Fruit fly (Drosophila melanogaster) whole organism, wandering third instar larva: ENCODE measurements around the gene CG43049.
A peak's percentile ranks its signal among the peaks of the same experiment; 100 is the strongest.

Source experiments
- Abd-B ChIP-seq: fragments of >200 bp; optimal IDR thresholded peaks from 2 replicates; lab custom pipeline; 2017; ENCODE audit warnings: missing biosample characterization, missing genetic modification characterization
- CG32264 ChIP-seq: fragments of 200-800 bp; sonication (Bioruptor generic); optimal IDR thresholded peaks from 2 replicates; lab custom pipeline; 2016; ENCODE audit warnings: missing biosample characterization, missing genetic modification characterization
- CG9705 ChIP-seq: fragments of 200-800 bp; sonication (Bioruptor generic); optimal IDR thresholded peaks from 2 replicates; lab custom pipeline; 2018; ENCODE audit warnings: missing biosample characterization, mild to moderate bottlenecking, missing genetic modification characterization
- CrebA ChIP-seq: fragments of 200-800 bp; sonication (Bioruptor generic); optimal IDR thresholded peaks from 2 replicates; lab custom pipeline; 2016; ENCODE audit warnings: missing biosample characterization, mild to moderate bottlenecking, missing genetic modification characterization, borderline replicate concordance
- Dfd ChIP-seq: fragments of >200 bp; optimal IDR thresholded peaks from 2 replicates; lab custom pipeline; 2017; ENCODE audit warnings: missing biosample characterization, missing genetic modification characterization
- Dif ChIP-seq: fragments of 200-275, 200-300 bp; sonication (Bioruptor generic); optimal IDR thresholded peaks from 2 replicates; lab custom pipeline; 2018; ENCODE audit warnings: missing biosample characterization, missing genetic modification characterization; ENCODE audit not compliant: partially characterized antibody
- GATAd ChIP-seq: sonication (Bioruptor generic); optimal IDR thresholded peaks from 2 replicates; lab custom pipeline; 2016; ENCODE audit warnings: missing biosample characterization, missing genetic modification characterization
- HLH106 ChIP-seq: fragments of 200-800 bp; optimal IDR thresholded peaks from 3 replicates; lab custom pipeline; 2019; ENCODE audit warnings: missing biosample characterization, mild to moderate bottlenecking, missing genetic modification characterization, moderate library complexity
- Hnf4 ChIP-seq: fragments of 200-800 bp; sonication (Bioruptor generic); optimal IDR thresholded peaks from 2 replicates; lab custom pipeline; 2016; ENCODE audit warnings: missing biosample characterization, mild to moderate bottlenecking, missing genetic modification characterization
- Hr78 ChIP-seq: fragments of >200 bp; optimal IDR thresholded peaks from 2 replicates; lab custom pipeline; 2017; ENCODE audit warnings: missing biosample characterization, missing genetic modification characterization
- Hr83 ChIP-seq: fragments of 200-300 bp; sonication (Bioruptor generic); optimal IDR thresholded peaks from 2 replicates; lab custom pipeline; 2016; ENCODE audit warnings: missing biosample characterization, mild to moderate bottlenecking, missing genetic modification characterization, moderate library complexity; ENCODE audit not compliant: poor library complexity, severe bottlenecking
- Jra ChIP-seq: sonication (Bioruptor generic); optimal IDR thresholded peaks from 2 replicates; lab custom pipeline; 2016; ENCODE audit warnings: missing biosample characterization, missing genetic modification characterization
- Mio ChIP-seq: sonication (Bioruptor generic); optimal IDR thresholded peaks from 2 replicates; lab custom pipeline; 2016; ENCODE audit warnings: missing biosample characterization, missing genetic modification characterization
- Myc ChIP-seq: fragments of >200 bp; optimal IDR thresholded peaks from 2 replicates; lab custom pipeline; 2017
- N ChIP-seq: fragments of >200 bp; optimal IDR thresholded peaks from 2 replicates; lab custom pipeline; 2018; ENCODE audit warnings: missing biosample characterization, missing external identifiers, missing genetic modification characterization
- OdsH ChIP-seq: fragments of 200-800 bp; sonication (Bioruptor generic); optimal IDR thresholded peaks from 2 replicates; lab custom pipeline; 2016; ENCODE audit warnings: missing biosample characterization, mild to moderate bottlenecking, missing genetic modification characterization
- Rel ChIP-seq, 2 experiments: fragments of 200-800 bp; sonication (Bioruptor generic) in 1 of 2; optimal IDR thresholded peaks; 2 replicates in 1 of 2; 3 replicates in 1 of 2; lab custom pipeline; 2016 to 2019; ENCODE audit warnings: mild to moderate bottlenecking in 2 of 2, missing biosample characterization in 2 of 2, missing genetic modification characterization in 2 of 2, moderate library complexity in 1 of 2
- Sp1 ChIP-seq: fragments of 200-800 bp; sonication (Bioruptor generic); optimal IDR thresholded peaks from 3 replicates; lab custom pipeline; 2019; ENCODE audit warnings: missing biosample characterization, mild to moderate bottlenecking, missing genetic modification characterization, moderate library complexity
- Vsx2 ChIP-seq: fragments of 200-300, 225-300 bp; sonication (Bioruptor generic); optimal IDR thresholded peaks from 2 replicates; lab custom pipeline; 2018; ENCODE audit warnings: missing biosample characterization, missing genetic modification characterization; ENCODE audit not compliant: partially characterized antibody
- br ChIP-seq: fragments of 200-800 bp; sonication (Bioruptor generic); optimal IDR thresholded peaks from 2 replicates; lab custom pipeline; 2016; ENCODE audit warnings: missing biosample characterization, missing genetic modification characterization
- brk ChIP-seq: fragments of 200-800 bp; sonication (Bioruptor generic); optimal IDR thresholded peaks from 2 replicates; lab custom pipeline; 2016; ENCODE audit warnings: missing biosample characterization, mild to moderate bottlenecking, missing genetic modification characterization
- dl ChIP-seq, 2 experiments: fragments of 175-275, 200-275 bp in 1 of 2; fragments of 200-275 bp in 1 of 2; sonication (Bioruptor generic); optimal IDR thresholded peaks; lab custom pipeline; 2018; ENCODE audit warnings: mild to moderate bottlenecking in 2 of 2, missing biosample characterization in 2 of 2, missing genetic modification characterization in 2 of 2, moderate library complexity in 2 of 2; ENCODE audit not compliant: partially characterized antibody in 2 of 2, insufficient read depth in 1 of 2
- dmrt93B ChIP-seq: fragments of 200-800 bp; sonication (Bioruptor generic); optimal IDR thresholded peaks from 2 replicates; lab custom pipeline; 2018; ENCODE audit warnings: missing biosample characterization, mild to moderate bottlenecking, missing genetic modification characterization
- dsf ChIP-seq: sonication (Bioruptor generic); optimal IDR thresholded peaks from 2 replicates; lab custom pipeline; 2016; ENCODE audit warnings: missing biosample characterization, missing genetic modification characterization, borderline replicate concordance
- ey ChIP-seq: fragments of 200-800 bp; sonication (Bioruptor generic); optimal IDR thresholded peaks from 2 replicates; lab custom pipeline; 2016; ENCODE audit warnings: missing biosample characterization, missing genetic modification characterization
- foxo ChIP-seq, 2 experiments: fragments of 200-800 bp; sonication (Bioruptor generic); optimal IDR thresholded peaks; 2 replicates in 1 of 2; 3 replicates in 1 of 2; lab custom pipeline; 2016 to 2017; ENCODE audit warnings: missing biosample characterization in 2 of 2, missing genetic modification characterization in 2 of 2
- fru ChIP-seq: fragments of 200-800 bp; sonication (Bioruptor generic); optimal IDR thresholded peaks from 3 replicates; lab custom pipeline; 2016; ENCODE audit warnings: missing biosample characterization, mild to moderate bottlenecking, missing genetic modification characterization
- h ChIP-seq: fragments of 200-800 bp; sonication (Bioruptor generic); optimal IDR thresholded peaks from 3 replicates; lab custom pipeline; 2016; ENCODE audit warnings: missing biosample characterization, mild to moderate bottlenecking, missing genetic modification characterization
- jim ChIP-seq: fragments of 175-275, 200-325 bp; sonication (Bioruptor generic); optimal IDR thresholded peaks from 2 replicates; lab custom pipeline; 2016; ENCODE audit warnings: missing biosample characterization, mild to moderate bottlenecking, missing genetic modification characterization
- lola ChIP-seq: fragments of >200 bp; optimal IDR thresholded peaks from 2 replicates; lab custom pipeline; 2017; ENCODE audit warnings: missing biosample characterization, missing genetic modification characterization
- pan ChIP-seq: fragments of >200 bp; optimal IDR thresholded peaks from 2 replicates; lab custom pipeline; 2017
- psq ChIP-seq: fragments of 200-800 bp; sonication (Bioruptor generic); optimal IDR thresholded peaks from 3 replicates; lab custom pipeline; 2017; ENCODE audit warnings: missing biosample characterization, mild to moderate bottlenecking, missing genetic modification characterization, moderate library complexity
- rgr ChIP-seq: fragments of 200-800 bp; sonication (Bioruptor generic); optimal IDR thresholded peaks from 3 replicates; lab custom pipeline; 2016; ENCODE audit warnings: missing biosample characterization, mild to moderate bottlenecking, missing genetic modification characterization
- sage ChIP-seq: fragments of 200-800 bp; sonication (Bioruptor generic); optimal IDR thresholded peaks from 2 replicates; lab custom pipeline; 2016; ENCODE audit warnings: missing biosample characterization, mild to moderate bottlenecking, missing genetic modification characterization
- sv ChIP-seq: fragments of 200-800 bp; sonication (Bioruptor generic); optimal IDR thresholded peaks from 3 replicates; lab custom pipeline; 2016; ENCODE audit warnings: missing biosample characterization, missing genetic modification characterization
- tai ChIP-seq: sonication (Bioruptor generic); optimal IDR thresholded peaks from 2 replicates; lab custom pipeline; 2016; ENCODE audit warnings: missing biosample characterization, missing genetic modification characterization
- usp ChIP-seq: fragments of >200 bp; optimal IDR thresholded peaks from 2 replicates; lab custom pipeline; 2017; ENCODE audit warnings: missing biosample characterization, missing genetic modification characterization
- woc ChIP-seq: sonication (Bioruptor generic); optimal IDR thresholded peaks from 2 replicates; lab custom pipeline; 2016; ENCODE audit warnings: missing biosample characterization, mild to moderate bottlenecking, missing genetic modification characterization

Gene CG43049

DNA sequence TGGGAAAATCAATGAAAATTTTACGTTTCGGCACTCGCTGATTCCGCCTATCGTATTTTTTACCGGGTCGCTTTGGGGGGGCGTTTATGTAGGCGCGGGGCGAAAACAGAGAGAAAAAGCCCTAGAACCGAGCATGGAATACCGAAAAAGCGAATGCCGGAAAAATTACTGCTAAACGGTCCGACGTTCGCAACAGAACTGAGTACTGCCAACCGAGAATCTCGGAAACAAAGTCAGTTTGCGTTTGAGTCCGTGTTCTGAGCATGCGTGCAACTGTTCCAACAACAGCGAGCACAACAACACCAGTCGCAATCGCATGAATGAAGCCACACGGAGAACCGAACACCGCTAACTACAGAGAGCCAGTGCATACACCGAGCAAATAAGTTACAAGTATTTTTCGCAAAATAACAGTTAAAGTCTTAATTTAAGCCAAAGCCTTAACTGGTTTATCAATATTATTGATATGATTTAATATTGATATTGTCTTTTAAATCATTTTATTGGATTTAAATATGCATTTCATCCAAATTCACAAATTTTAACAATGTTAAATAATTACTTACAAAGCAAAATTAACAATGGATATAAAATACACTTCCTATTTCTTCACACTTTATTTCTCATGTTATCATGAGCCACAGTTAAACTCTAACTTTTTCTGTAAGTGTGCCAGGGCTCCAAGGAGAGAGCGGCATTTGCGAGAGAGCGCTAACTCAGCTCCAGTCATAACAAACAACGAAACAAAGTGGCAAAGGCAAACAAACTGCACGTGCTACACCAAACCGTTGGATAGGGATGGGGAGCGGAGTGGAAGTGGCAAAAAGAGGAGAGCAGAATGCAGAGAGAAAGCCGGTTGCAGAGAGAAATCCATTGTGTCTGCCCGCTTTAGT, 34.4 kb upstream of the CG43049 start, which contains the start of gene CG3961:
CG3961 (minus strand) TSS at position 201 of the 893 bp plus-strand sequence.
- TF ChIP-seq dl (GFP tag; optimal IDR thresholded peaks at IDR 0.05; lab: Kevin White, UChicago; ENCODE audit: insufficient read depth in 1 of 2, partially characterized antibody in 2 of 2): peak; percentile 89 to 90
- TF ChIP-seq jim: no peak
- peak; percentile 93 for TF ChIP-seq dmrt93B
- TF ChIP-seq HLH106 (tag; lab: Kevin White, UChicago): peak; percentile 99
- TF ChIP-seq usp: no peak
- TF ChIP-seq br (GFP tag; lab: Kevin White, UChicago): peak; percentile 95
- TF ChIP-seq Abd-B: no peak
- peak in 1 of 2 experiments; percentile 99 for TF ChIP-seq foxo (GFP tag; optimal IDR thresholded peaks at IDR 0.05; lab: Kevin White, UChicago)
- peak; percentile 89 for TF ChIP-seq tai (GFP tag; lab: Kevin White, UChicago)
- no peak for TF ChIP-seq N (GFP tag; lab: Kevin White, UChicago)
- TF ChIP-seq sage: peak; percentile 89
- TF ChIP-seq pan: no peak
- TF ChIP-seq brk (GFP tag; lab: Kevin White, UChicago): peak; percentile 96
- peak; percentile 99 for TF ChIP-seq Sp1
- TF ChIP-seq CG32264 (GFP tag; lab: Kevin White, UChicago): peak; percentile 67
- peak; percentile 34 for TF ChIP-seq Hr83 (GFP tag; lab: Kevin White, UChicago)
- TF ChIP-seq OdsH: peak; percentile 99
- TF ChIP-seq Dif (GFP tag; lab: Kevin White, UChicago): peak; percentile 93
- TF ChIP-seq dsf (GFP tag; lab: Kevin White, UChicago): peak; percentile 88
- TF ChIP-seq fru (GFP tag; lab: Kevin White, UChicago): peak; percentile 97
- TF ChIP-seq rgr: peak; percentile 98
- TF ChIP-seq CrebA: peak; percentile 82
- TF ChIP-seq Mio: peak; percentile 61
- TF ChIP-seq h: peak; percentile 97
- peak; percentile 90 for TF ChIP-seq CG9705 (GFP tag; lab: Kevin White, UChicago)
- peak; percentile 86 for TF ChIP-seq Rel (GFP tag; optimal IDR thresholded peaks at IDR 0.05; lab: Kevin White, UChicago)
- peak; percentile 82 for TF ChIP-seq Rel (tag; optimal IDR thresholded peaks at IDR 0.05; lab: Kevin White, UChicago)
- TF ChIP-seq lola (GFP tag; lab: Kevin White, UChicago): no peak
- peak; percentile 97 for TF ChIP-seq Dfd (GFP tag; lab: Kevin White, UChicago)
- peak; percentile 98 for TF ChIP-seq psq (GFP tag; lab: Kevin White, UChicago)
- TF ChIP-seq sv (GFP tag; lab: Kevin White, UChicago): peak; percentile 94
- no peak for TF ChIP-seq Myc
- no peak for TF ChIP-seq Hr78 (GFP tag; lab: Kevin White, UChicago)
- TF ChIP-seq GATAd (GFP tag; lab: Kevin White, UChicago): no peak
- peak; percentile 84 for TF ChIP-seq Jra (GFP tag; lab: Kevin White, UChicago)
- peak; percentile 91 for TF ChIP-seq Hnf4 (GFP tag; lab: Kevin White, UChicago)
- peak; percentile 95 for TF ChIP-seq ey (GFP tag; lab: Kevin White, UChicago)
- TF ChIP-seq woc (GFP tag; lab: Kevin White, UChicago): peak; percentile 90
- TF ChIP-seq Vsx2 (GFP tag; lab: Kevin White, UChicago): no peak

DNA sequence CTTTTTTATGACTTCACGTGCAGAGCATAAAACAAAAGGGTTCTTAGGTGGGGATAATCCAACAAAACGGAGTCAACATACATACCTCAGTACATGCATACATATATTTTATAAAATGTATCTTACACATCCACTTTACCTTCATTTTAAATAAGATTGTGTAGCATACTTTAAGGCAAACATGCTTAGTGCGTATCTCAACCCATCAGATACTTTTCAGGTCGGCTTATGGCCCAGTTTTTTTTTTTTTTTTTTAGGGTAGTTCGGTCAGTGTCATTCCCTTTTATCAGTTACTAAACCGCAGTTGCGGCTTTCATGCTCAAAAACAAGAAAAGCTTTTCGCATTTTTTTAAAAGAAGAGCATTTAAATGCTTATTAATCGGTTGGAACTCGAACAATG, 32.9 kb upstream of the CG43049 start, which contains the start of gene NijB:
NijB (plus strand) TSS at position 398 of the 400 bp plus-strand sequence.
- TF ChIP-seq jim: peak; percentile 19
- TF ChIP-seq fru (GFP tag; lab: Kevin White, UChicago): no peak
- TF ChIP-seq GATAd (GFP tag; lab: Kevin White, UChicago): no peak
- TF ChIP-seq Jra (GFP tag; lab: Kevin White, UChicago): no peak
- TF ChIP-seq Abd-B: no peak
- no peak for TF ChIP-seq foxo (GFP tag; optimal IDR thresholded peaks at IDR 0.05; lab: Kevin White, UChicago)
- TF ChIP-seq Sp1: no peak
- TF ChIP-seq ey (GFP tag; lab: Kevin White, UChicago): no peak
- TF ChIP-seq dl (GFP tag; optimal IDR thresholded peaks at IDR 0.05; lab: Kevin White, UChicago; ENCODE audit: insufficient read depth in 1 of 2, partially characterized antibody in 2 of 2): no peak
- TF ChIP-seq sage: peak; percentile 5
- no peak for TF ChIP-seq br (GFP tag; lab: Kevin White, UChicago)
- no peak for TF ChIP-seq dsf (GFP tag; lab: Kevin White, UChicago)
- TF ChIP-seq Mio: no peak
- TF ChIP-seq brk (GFP tag; lab: Kevin White, UChicago): no peak
- no peak for TF ChIP-seq psq (GFP tag; lab: Kevin White, UChicago)
- no peak for TF ChIP-seq Vsx2 (GFP tag; lab: Kevin White, UChicago)
- no peak for TF ChIP-seq Rel (GFP tag; optimal IDR thresholded peaks at IDR 0.05; lab: Kevin White, UChicago)
- TF ChIP-seq Rel (tag; optimal IDR thresholded peaks at IDR 0.05; lab: Kevin White, UChicago): peak; percentile 69
- TF ChIP-seq sv (GFP tag; lab: Kevin White, UChicago): no peak
- TF ChIP-seq CG9705 (GFP tag; lab: Kevin White, UChicago): no peak
- TF ChIP-seq Dfd (GFP tag; lab: Kevin White, UChicago): no peak
- no peak for TF ChIP-seq Hr78 (GFP tag; lab: Kevin White, UChicago)
- no peak for TF ChIP-seq dmrt93B
- TF ChIP-seq Dif (GFP tag; lab: Kevin White, UChicago): peak; percentile 6
- no peak for TF ChIP-seq lola (GFP tag; lab: Kevin White, UChicago)
- no peak for TF ChIP-seq Hr83 (GFP tag; lab: Kevin White, UChicago)
- peak; percentile 27 for TF ChIP-seq tai (GFP tag; lab: Kevin White, UChicago)
- TF ChIP-seq HLH106 (tag; lab: Kevin White, UChicago): no peak
- TF ChIP-seq OdsH: no peak
- no peak for TF ChIP-seq woc (GFP tag; lab: Kevin White, UChicago)
- peak; percentile 69 for TF ChIP-seq Myc
- TF ChIP-seq N (GFP tag; lab: Kevin White, UChicago): no peak
- no peak for TF ChIP-seq Hnf4 (GFP tag; lab: Kevin White, UChicago)
- TF ChIP-seq, all 38 proteins: peak for 6
